Worm (Caenorhabditis elegans) whole organism, early embryonic: ENCODE results near the gene gos-28.

Experiments
- B0310.2 ChIP-seq: sonication (generic microtip); optimal IDR thresholded peaks from 2 replicates; lab custom pipeline; 2016; ENCODE audit warnings: mild to moderate bottlenecking, missing genetic modification characterization, missing compliant biosample characterization
- F13C5.2 ChIP-seq: sonication (generic microtip); optimal IDR thresholded peaks from 2 replicates; lab custom pipeline; 2017; ENCODE audit warnings: mild to moderate bottlenecking, missing genetic modification characterization, inconsistent platforms, missing compliant biosample characterization
- aly-1 ChIP-seq: sonication (generic microtip); optimal IDR thresholded peaks from 2 replicates; lab custom pipeline; 2016; ENCODE audit warnings: missing genetic modification characterization, missing compliant biosample characterization
- ama-1 ChIP-seq: fragments of 150-350 bp; optimal IDR thresholded peaks from 2 replicates; lab custom pipeline; 2014
- ceh-13 ChIP-seq: fragments of 200-800 bp; sonication (Bioruptor generic); optimal IDR thresholded peaks from 2 replicates; lab custom pipeline; 2018; ENCODE audit warnings: mild to moderate bottlenecking, missing genetic modification characterization, missing compliant biosample characterization
- ceh-36 ChIP-seq: sonication (generic microtip); optimal IDR thresholded peaks from 2 replicates; lab custom pipeline; 2016; ENCODE audit warnings: missing genetic modification characterization, inconsistent platforms, missing compliant biosample characterization
- ets-7 ChIP-seq: sonication (generic microtip); optimal IDR thresholded peaks from 2 replicates; lab custom pipeline; 2016; ENCODE audit warnings: missing genotype, missing genetic modification characterization, missing compliant biosample characterization
- flt-1 ChIP-seq: fragments of 200-800 bp; sonication (Bioruptor generic); IDR thresholded peaks from 2 replicates; pipeline ENCODE4 v1.3.6; 2022; ENCODE audit warnings: missing genetic modification characterization, missing compliant biosample characterization
- hmbx-1 ChIP-seq: sonication (generic microtip); optimal IDR thresholded peaks from 2 replicates; lab custom pipeline; 2016; ENCODE audit warnings: mild to moderate bottlenecking, missing genetic modification characterization, missing compliant biosample characterization
- hmg-4 ChIP-seq: fragments of 200-800 bp; sonication (Bioruptor generic); optimal IDR thresholded peaks from 2 replicates; lab custom pipeline; 2018; ENCODE audit warnings: mild to moderate bottlenecking, missing genetic modification characterization, missing compliant biosample characterization
- hnd-1 ChIP-seq: sonication (generic microtip); optimal IDR thresholded peaks from 2 replicates; lab custom pipeline; 2016; ENCODE audit warnings: missing genetic modification characterization, missing compliant biosample characterization
- pes-1 ChIP-seq: fragments of 200-800 bp; sonication (Bioruptor generic); IDR thresholded peaks from 2 replicates; pipeline ENCODE4 v1.3.6; 2022; ENCODE audit warnings: missing genetic modification reagents, missing genetic modification characterization, missing compliant biosample characterization
- scrt-1 ChIP-seq: fragments of 200-800 bp; sonication (Bioruptor generic); IDR thresholded peaks from 2 replicates; pipeline ENCODE4 v1.3.6; 2022; ENCODE audit warnings: missing genetic modification characterization, missing compliant biosample characterization
- sea-1 ChIP-seq: fragments of 200-800 bp; sonication (Bioruptor generic); conservative IDR thresholded peaks from 2 replicates; pipeline ENCODE4 v1.3.6; 2022; ENCODE audit warnings: missing genetic modification characterization, missing compliant biosample characterization
- tbx-11 ChIP-seq: fragments of 200-800 bp; sonication (Bioruptor generic); IDR thresholded peaks from 2 replicates; pipeline ENCODE4 v1.3.6; 2022; ENCODE audit warnings: missing genetic modification characterization, missing compliant biosample characterization
- tbx-37 ChIP-seq: fragments of 200-800 bp; sonication (Bioruptor generic); conservative IDR thresholded peaks from 2 replicates; pipeline ENCODE4 v1.3.6; 2022; ENCODE audit warnings: missing genetic modification reagents, missing genetic modification characterization, missing compliant biosample characterization
- tra-4 ChIP-seq: sonication (generic microtip); optimal IDR thresholded peaks from 2 replicates; lab custom pipeline; 2017; ENCODE audit warnings: missing genetic modification characterization, missing compliant biosample characterization

Gene gos-28

DNA sequence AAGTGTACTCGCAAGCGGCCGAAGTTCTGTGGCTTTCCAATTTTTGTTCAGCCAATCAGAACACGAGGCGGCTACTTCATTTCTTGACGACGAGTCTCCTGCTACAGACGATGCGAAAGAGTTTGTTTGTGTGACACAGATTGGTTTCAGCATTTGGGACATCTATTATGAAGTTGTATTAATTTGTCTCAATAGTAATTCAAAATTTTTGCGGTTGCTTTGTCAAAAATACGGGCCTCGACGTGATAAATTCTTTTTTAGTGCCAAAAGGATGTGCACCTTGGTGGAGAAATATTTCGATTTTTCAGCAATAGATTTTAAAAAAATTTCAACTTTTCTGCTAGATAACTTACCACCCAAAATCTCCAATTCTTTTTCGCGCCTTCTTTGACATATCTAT lies 21.6 kb upstream of the gos-28 start:
- TF ChIP-seq ceh-36 (tag; lab: Kevin White, UChicago) (no peak), sea-1 (no peak), hmg-4 (GFP tag; lab: Kevin White, UChicago) (no peak), F13C5.2 (tag; lab: Kevin White, UChicago) (no peak), tbx-11 (no peak), B0310.2 (no peak)

DNA sequence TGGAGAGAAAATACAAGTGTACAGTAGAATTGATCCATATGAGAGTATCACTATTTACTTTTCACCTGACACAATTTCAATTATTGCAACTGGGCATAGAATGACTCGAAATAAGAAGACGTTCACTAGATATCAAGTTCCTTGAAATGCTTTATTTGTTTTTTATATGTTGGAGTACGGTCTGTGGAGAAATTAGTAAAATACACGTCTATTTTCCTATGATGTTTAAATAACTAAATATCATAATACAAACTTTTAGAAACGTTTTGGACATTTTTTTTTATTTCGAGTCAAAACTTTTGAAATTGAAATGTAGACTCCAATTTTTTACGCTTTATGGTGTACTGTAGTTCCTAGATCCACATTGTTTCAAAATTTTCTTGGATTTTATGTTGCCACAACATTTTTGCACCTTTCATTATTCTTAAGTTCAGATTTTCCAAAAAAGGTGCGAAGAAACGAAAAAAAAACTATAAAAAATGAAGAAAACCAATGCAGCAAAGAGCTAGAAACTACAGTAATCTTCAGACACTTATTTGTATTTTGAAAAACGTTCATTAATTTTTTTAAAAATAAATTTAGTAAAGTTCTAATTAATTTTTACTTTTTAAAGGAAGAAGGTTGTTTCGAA lies 20.5 kb upstream of the gos-28 start:
- TF ChIP-seq tbx-37 (GFP tag; lab: Robert Waterston, UW) (no peak), tbx-11 (0 out of 2 replicates have a peak, but pooled peaks have one; percentile 40)

DNA sequence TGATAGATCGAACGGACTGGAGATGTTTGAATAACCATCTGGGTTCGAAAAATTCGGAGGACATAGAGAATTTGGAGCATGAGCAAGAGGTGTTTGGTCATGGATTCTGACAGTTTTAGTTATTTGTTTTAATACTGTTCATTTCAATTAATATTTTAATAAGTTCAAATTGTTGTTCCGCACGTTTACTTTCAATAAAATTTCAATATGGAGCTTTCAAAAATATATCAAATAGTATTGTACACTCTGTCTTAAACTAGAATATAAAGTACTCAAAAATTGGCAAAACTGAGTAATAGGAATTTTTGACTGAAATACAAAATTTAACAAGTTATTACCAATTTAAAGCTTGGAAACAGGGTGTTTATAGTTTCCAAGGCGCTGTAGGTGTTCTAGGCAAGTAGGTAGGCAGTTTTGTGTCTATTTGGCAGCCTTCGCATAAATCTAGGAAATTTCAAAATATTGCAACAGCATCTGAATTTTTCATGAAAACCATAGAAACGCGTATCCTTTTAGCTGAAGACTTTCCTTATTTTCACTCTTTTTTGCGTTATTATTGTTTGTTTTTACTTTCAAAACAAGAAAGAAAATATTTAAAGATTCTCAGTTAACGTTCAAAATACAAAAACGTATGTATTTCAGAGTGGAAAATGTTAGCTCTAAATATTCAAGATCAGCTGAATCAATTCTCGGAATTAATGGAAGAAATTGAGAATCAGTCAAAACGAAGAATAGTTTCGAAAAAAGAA lies 18.2 kb upstream of the gos-28 start, which contains the start of the genes T20B12.5 and T20B12.4:
T20B12.5 (minus strand) TSS at position 101 of the 749 bp plus-strand sequence.
T20B12.4 (plus strand) TSS at position 699 of the 749 bp plus-strand sequence.
- TF ChIP-seq hmbx-1 (no peak), ama-1 (lab: Kevin White, UChicago) (no peak), B0310.2 (no peak)

DNA sequence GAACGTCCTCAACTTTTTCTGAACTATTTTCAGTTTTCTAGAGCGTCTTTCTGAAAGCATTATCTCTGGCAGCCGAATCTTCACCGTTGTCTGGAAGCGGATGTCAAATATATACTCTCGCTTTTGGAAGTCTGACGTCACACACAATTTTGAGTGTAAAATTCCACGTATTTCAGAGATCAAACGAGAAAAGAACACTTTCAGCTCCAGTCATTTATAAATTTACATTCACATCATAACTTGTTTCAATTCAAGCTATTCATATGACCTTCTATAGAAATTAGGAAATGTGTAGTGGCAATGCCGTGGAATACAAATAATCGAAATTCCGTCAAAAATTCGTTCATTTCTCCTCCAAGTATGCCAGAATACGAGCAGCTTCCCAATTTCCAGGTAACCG lies 16.6 kb upstream of the gos-28 start, which contains the start of gene F08F8.11:
F08F8.11 (plus strand) TSS at position 301 of the 400 bp plus-strand sequence.
- TF ChIP-seq hmg-4 (GFP tag; lab: Kevin White, UChicago) (no peak), ama-1 (lab: Kevin White, UChicago) (no peak), tbx-11 (no peak), flt-1 (GFP tag; lab: Robert Waterston, UW) (no peak), tra-4 (tag; lab: Kevin White, UChicago) (no peak), B0310.2 (no peak), sea-1 (no peak), hmbx-1 (no peak), hnd-1 (tag; lab: Kevin White, UChicago) (no peak), ets-7 (no peak), ceh-36 (tag; lab: Kevin White, UChicago) (no peak), tbx-37 (GFP tag; lab: Robert Waterston, UW) (no peak), aly-1 (tag; lab: Kevin White, UChicago) (no peak), F13C5.2 (tag; lab: Kevin White, UChicago) (no peak), scrt-1 (GFP tag; lab: Robert Waterston, UW) (no peak), ceh-13 (no peak), pes-1 (GFP tag; lab: Robert Waterston, UW) (no peak)

DNA sequence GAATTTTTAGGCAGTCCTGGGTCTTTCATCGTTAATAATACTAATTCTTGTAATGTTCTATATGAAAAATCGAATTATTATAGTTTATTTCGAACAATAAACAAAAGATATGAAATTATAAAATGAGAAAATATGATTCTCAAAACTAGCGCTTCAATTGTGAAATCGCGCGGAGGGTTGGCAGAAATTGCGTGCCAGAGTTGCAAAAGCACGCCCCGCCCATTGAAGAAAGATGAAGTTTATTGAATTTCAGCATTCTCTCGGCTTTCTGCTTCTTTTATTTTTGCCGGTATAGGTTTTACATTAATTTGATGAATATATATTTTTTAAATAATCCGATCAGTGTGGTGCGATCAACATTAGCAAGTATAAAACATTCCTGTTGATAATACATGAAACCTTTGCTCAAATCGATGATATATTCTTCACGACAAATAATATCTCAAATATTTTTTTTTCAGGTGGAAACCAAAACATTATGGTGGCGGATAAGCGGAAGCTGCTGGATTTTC lies 10.1 kb upstream of the gos-28 start, which contains the start of the genes eco-1 and hmgr-1:
eco-1 (minus strand) TSS at position 59 of the 512 bp plus-strand sequence.
hmgr-1 (plus strand) TSS at position 462 of the 512 bp plus-strand sequence.
- no peak for TF ChIP-seq hmg-4 (GFP tag; lab: Kevin White, UChicago)
- no peak for TF ChIP-seq ama-1 (lab: Kevin White, UChicago)
- TF ChIP-seq pes-1 (GFP tag; lab: Robert Waterston, UW), result no peak
- no peak for TF ChIP-seq ceh-13
- no peak for TF ChIP-seq tbx-37 (GFP tag; lab: Robert Waterston, UW)
- TF ChIP-seq F13C5.2 (tag; lab: Kevin White, UChicago), result no peak
- no peak for TF ChIP-seq ceh-36 (tag; lab: Kevin White, UChicago)
- TF ChIP-seq ets-7, result no peak
- no peak for TF ChIP-seq hnd-1 (tag; lab: Kevin White, UChicago)
- no peak for TF ChIP-seq sea-1
- no peak for TF ChIP-seq B0310.2
- TF ChIP-seq aly-1 (tag; lab: Kevin White, UChicago), result no peak
- TF ChIP-seq hmbx-1, result no peak
- no peak for TF ChIP-seq tra-4 (tag; lab: Kevin White, UChicago)
- TF ChIP-seq tbx-11, result no peak
- TF ChIP-seq flt-1 (GFP tag; lab: Robert Waterston, UW), result no peak
- no peak for TF ChIP-seq scrt-1 (GFP tag; lab: Robert Waterston, UW)

DNA sequence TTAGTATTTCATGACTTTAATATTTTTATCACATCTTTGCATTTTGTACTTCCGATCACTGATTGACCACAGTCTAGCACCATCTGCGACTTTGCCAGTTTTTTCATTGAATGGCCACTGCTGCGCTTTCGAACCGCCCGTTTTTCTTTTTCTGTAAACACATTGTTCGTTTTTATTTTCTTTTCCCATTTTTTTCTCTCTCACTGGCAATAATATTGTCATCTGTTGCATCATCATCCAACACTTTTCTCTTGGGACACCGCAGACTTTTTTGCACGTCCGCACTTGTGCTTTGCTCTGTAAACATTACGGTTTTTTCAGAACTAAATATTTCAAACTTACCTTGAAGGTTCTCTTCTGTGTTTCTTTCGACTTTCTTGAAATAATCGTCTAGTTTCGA lies 9.7 kb upstream of the gos-28 start:
- TF ChIP-seq aly-1 (tag; lab: Kevin White, UChicago) (no peak), pes-1 (GFP tag; lab: Robert Waterston, UW) (no peak), hmbx-1 (no peak)

DNA sequence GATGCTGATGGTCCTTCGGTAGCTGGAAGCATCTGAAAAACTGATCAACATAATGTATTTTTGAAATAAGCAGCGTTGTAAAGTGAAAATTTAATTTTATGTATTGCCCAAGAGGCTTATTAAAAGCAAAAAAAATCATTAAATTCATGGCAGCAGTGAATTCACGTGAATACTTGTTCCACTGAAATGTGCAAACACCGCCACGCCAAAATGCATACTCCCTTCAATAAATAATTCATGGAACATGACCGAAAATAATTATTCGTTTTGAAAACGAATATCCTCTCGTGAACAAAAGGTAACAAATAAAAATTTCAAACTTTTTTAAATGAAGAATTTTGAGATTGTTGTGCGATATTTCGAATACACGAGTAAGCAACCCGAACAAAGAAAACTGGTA lies 8.4 kb upstream of the gos-28 start, which contains the start of gene F08F8.10:
F08F8.10 (minus strand) TSS at position 38 of the 400 bp plus-strand sequence.
- no peak for TF ChIP-seq sea-1
- TF ChIP-seq tbx-11, result no peak
- TF ChIP-seq hmbx-1, result no peak
- TF ChIP-seq tra-4 (tag; lab: Kevin White, UChicago), result no peak

DNA sequence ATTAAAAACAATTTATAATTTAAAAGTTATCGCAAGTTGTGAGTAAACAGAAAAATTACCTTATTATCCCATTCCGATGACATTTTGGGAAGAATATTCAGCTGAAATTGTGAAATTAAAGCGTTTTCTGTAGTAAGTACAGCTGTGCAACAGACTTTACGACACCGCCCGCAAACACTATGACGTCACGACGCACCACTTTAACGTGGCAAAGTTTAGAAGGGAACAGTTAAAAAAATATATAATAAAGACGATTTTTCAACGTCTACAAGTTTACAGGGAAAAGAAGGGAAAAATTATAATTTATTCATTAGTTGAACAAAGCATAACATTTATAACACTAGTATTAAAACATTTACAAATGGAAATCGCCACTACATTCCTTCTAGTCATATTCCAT lies 4.9 kb upstream of the gos-28 start, which contains the start of gene F08F8.9:
F08F8.9 (minus strand) TSS at position 101 of the 400 bp plus-strand sequence.
- no peak for TF ChIP-seq F13C5.2 (tag; lab: Kevin White, UChicago)
- no peak for TF ChIP-seq hmbx-1
- no peak for TF ChIP-seq flt-1 (GFP tag; lab: Robert Waterston, UW)
- no peak for TF ChIP-seq sea-1
- TF ChIP-seq ets-7, result no peak
- TF ChIP-seq ceh-36 (tag; lab: Kevin White, UChicago), result no peak
- no peak for TF ChIP-seq aly-1 (tag; lab: Kevin White, UChicago)
- TF ChIP-seq scrt-1 (GFP tag; lab: Robert Waterston, UW), result no peak
- no peak for TF ChIP-seq tbx-11
- TF ChIP-seq tra-4 (tag; lab: Kevin White, UChicago), result no peak
- no peak for TF ChIP-seq ceh-13
- TF ChIP-seq hmg-4 (GFP tag; lab: Kevin White, UChicago), result no peak
- no peak for TF ChIP-seq ama-1 (lab: Kevin White, UChicago)
- TF ChIP-seq B0310.2, result no peak
- no peak for TF ChIP-seq pes-1 (GFP tag; lab: Robert Waterston, UW)
- no peak for TF ChIP-seq hnd-1 (tag; lab: Kevin White, UChicago)
- TF ChIP-seq tbx-37 (GFP tag; lab: Robert Waterston, UW), result no peak
